Fruit fly (Drosophila melanogaster) whole organism, wandering third instar larva: ENCODE data around the gene Nepl18.

Experiments used
- CG9705 ChIP-seq: fragments of 200-800 bp; sonication (Bioruptor generic); optimal IDR thresholded peaks from 2 replicates; lab custom pipeline; 2018; ENCODE audit warnings: missing biosample characterization, mild to moderate bottlenecking, missing genetic modification characterization
- CrebA ChIP-seq: fragments of 200-800 bp; sonication (Bioruptor generic); optimal IDR thresholded peaks from 2 replicates; lab custom pipeline; 2016; ENCODE audit warnings: missing biosample characterization, mild to moderate bottlenecking, missing genetic modification characterization, borderline replicate concordance
- GATAd ChIP-seq: sonication (Bioruptor generic); optimal IDR thresholded peaks from 2 replicates; lab custom pipeline; 2016; ENCODE audit warnings: missing biosample characterization, missing genetic modification characterization
- HLH106 ChIP-seq: fragments of 200-800 bp; optimal IDR thresholded peaks from 3 replicates; lab custom pipeline; 2019; ENCODE audit warnings: missing biosample characterization, mild to moderate bottlenecking, missing genetic modification characterization, moderate library complexity
- Hnf4 ChIP-seq: fragments of 200-800 bp; sonication (Bioruptor generic); optimal IDR thresholded peaks from 2 replicates; lab custom pipeline; 2016; ENCODE audit warnings: missing biosample characterization, mild to moderate bottlenecking, missing genetic modification characterization
- Hr78 ChIP-seq: fragments of >200 bp; optimal IDR thresholded peaks from 2 replicates; lab custom pipeline; 2017; ENCODE audit warnings: missing biosample characterization, missing genetic modification characterization
- Hr83 ChIP-seq: fragments of 200-300 bp; sonication (Bioruptor generic); optimal IDR thresholded peaks from 2 replicates; lab custom pipeline; 2016; ENCODE audit warnings: missing biosample characterization, mild to moderate bottlenecking, missing genetic modification characterization, moderate library complexity; ENCODE audit not compliant: poor library complexity, severe bottlenecking
- Jra ChIP-seq: sonication (Bioruptor generic); optimal IDR thresholded peaks from 2 replicates; lab custom pipeline; 2016; ENCODE audit warnings: missing biosample characterization, missing genetic modification characterization
- Mio ChIP-seq: sonication (Bioruptor generic); optimal IDR thresholded peaks from 2 replicates; lab custom pipeline; 2016; ENCODE audit warnings: missing biosample characterization, missing genetic modification characterization
- Myc ChIP-seq: fragments of >200 bp; optimal IDR thresholded peaks from 2 replicates; lab custom pipeline; 2017
- N ChIP-seq: fragments of >200 bp; optimal IDR thresholded peaks from 2 replicates; lab custom pipeline; 2018; ENCODE audit warnings: missing biosample characterization, missing external identifiers, missing genetic modification characterization
- OdsH ChIP-seq: fragments of 200-800 bp; sonication (Bioruptor generic); optimal IDR thresholded peaks from 2 replicates; lab custom pipeline; 2016; ENCODE audit warnings: missing biosample characterization, mild to moderate bottlenecking, missing genetic modification characterization
- Rel ChIP-seq, 2 experiments: fragments of 200-800 bp; sonication (Bioruptor generic) in 1 of 2; optimal IDR thresholded peaks; 2 replicates in 1 of 2; 3 replicates in 1 of 2; lab custom pipeline; 2016 to 2019; ENCODE audit warnings: mild to moderate bottlenecking in 2 of 2, missing biosample characterization in 2 of 2, missing genetic modification characterization in 2 of 2, moderate library complexity in 1 of 2
- Sp1 ChIP-seq: fragments of 200-800 bp; sonication (Bioruptor generic); optimal IDR thresholded peaks from 3 replicates; lab custom pipeline; 2019; ENCODE audit warnings: missing biosample characterization, mild to moderate bottlenecking, missing genetic modification characterization, moderate library complexity
- Vsx2 ChIP-seq: fragments of 200-300, 225-300 bp; sonication (Bioruptor generic); optimal IDR thresholded peaks from 2 replicates; lab custom pipeline; 2018; ENCODE audit warnings: missing biosample characterization, missing genetic modification characterization; ENCODE audit not compliant: partially characterized antibody
- br ChIP-seq: fragments of 200-800 bp; sonication (Bioruptor generic); optimal IDR thresholded peaks from 2 replicates; lab custom pipeline; 2016; ENCODE audit warnings: missing biosample characterization, missing genetic modification characterization
- brk ChIP-seq: fragments of 200-800 bp; sonication (Bioruptor generic); optimal IDR thresholded peaks from 2 replicates; lab custom pipeline; 2016; ENCODE audit warnings: missing biosample characterization, mild to moderate bottlenecking, missing genetic modification characterization
- dl ChIP-seq, 2 experiments: fragments of 175-275, 200-275 bp in 1 of 2; fragments of 200-275 bp in 1 of 2; sonication (Bioruptor generic); optimal IDR thresholded peaks; lab custom pipeline; 2018; ENCODE audit warnings: mild to moderate bottlenecking in 2 of 2, missing biosample characterization in 2 of 2, missing genetic modification characterization in 2 of 2, moderate library complexity in 2 of 2; ENCODE audit not compliant: partially characterized antibody in 2 of 2, insufficient read depth in 1 of 2
- dmrt93B ChIP-seq: fragments of 200-800 bp; sonication (Bioruptor generic); optimal IDR thresholded peaks from 2 replicates; lab custom pipeline; 2018; ENCODE audit warnings: missing biosample characterization, mild to moderate bottlenecking, missing genetic modification characterization
- dsf ChIP-seq: sonication (Bioruptor generic); optimal IDR thresholded peaks from 2 replicates; lab custom pipeline; 2016; ENCODE audit warnings: missing biosample characterization, missing genetic modification characterization, borderline replicate concordance
- ey ChIP-seq: fragments of 200-800 bp; sonication (Bioruptor generic); optimal IDR thresholded peaks from 2 replicates; lab custom pipeline; 2016; ENCODE audit warnings: missing biosample characterization, missing genetic modification characterization
- foxo ChIP-seq, 2 experiments: fragments of 200-800 bp; sonication (Bioruptor generic); optimal IDR thresholded peaks; 2 replicates in 1 of 2; 3 replicates in 1 of 2; lab custom pipeline; 2016 to 2017; ENCODE audit warnings: missing biosample characterization in 2 of 2, missing genetic modification characterization in 2 of 2
- fru ChIP-seq: fragments of 200-800 bp; sonication (Bioruptor generic); optimal IDR thresholded peaks from 3 replicates; lab custom pipeline; 2016; ENCODE audit warnings: missing biosample characterization, mild to moderate bottlenecking, missing genetic modification characterization
- h ChIP-seq: fragments of 200-800 bp; sonication (Bioruptor generic); optimal IDR thresholded peaks from 3 replicates; lab custom pipeline; 2016; ENCODE audit warnings: missing biosample characterization, mild to moderate bottlenecking, missing genetic modification characterization
- jim ChIP-seq: fragments of 175-275, 200-325 bp; sonication (Bioruptor generic); optimal IDR thresholded peaks from 2 replicates; lab custom pipeline; 2016; ENCODE audit warnings: missing biosample characterization, mild to moderate bottlenecking, missing genetic modification characterization
- lola ChIP-seq: fragments of >200 bp; optimal IDR thresholded peaks from 2 replicates; lab custom pipeline; 2017; ENCODE audit warnings: missing biosample characterization, missing genetic modification characterization
- pan ChIP-seq: fragments of >200 bp; optimal IDR thresholded peaks from 2 replicates; lab custom pipeline; 2017
- rgr ChIP-seq: fragments of 200-800 bp; sonication (Bioruptor generic); optimal IDR thresholded peaks from 3 replicates; lab custom pipeline; 2016; ENCODE audit warnings: missing biosample characterization, mild to moderate bottlenecking, missing genetic modification characterization
- sage ChIP-seq: fragments of 200-800 bp; sonication (Bioruptor generic); optimal IDR thresholded peaks from 2 replicates; lab custom pipeline; 2016; ENCODE audit warnings: missing biosample characterization, mild to moderate bottlenecking, missing genetic modification characterization
- sv ChIP-seq: fragments of 200-800 bp; sonication (Bioruptor generic); optimal IDR thresholded peaks from 3 replicates; lab custom pipeline; 2016; ENCODE audit warnings: missing biosample characterization, missing genetic modification characterization
- tai ChIP-seq: sonication (Bioruptor generic); optimal IDR thresholded peaks from 2 replicates; lab custom pipeline; 2016; ENCODE audit warnings: missing biosample characterization, missing genetic modification characterization
- usp ChIP-seq: fragments of >200 bp; optimal IDR thresholded peaks from 2 replicates; lab custom pipeline; 2017; ENCODE audit warnings: missing biosample characterization, missing genetic modification characterization
- woc ChIP-seq: sonication (Bioruptor generic); optimal IDR thresholded peaks from 2 replicates; lab custom pipeline; 2016; ENCODE audit warnings: missing biosample characterization, mild to moderate bottlenecking, missing genetic modification characterization

Nepl18 gene

dm6 chr3R:28901468-28902163, 26.2 kb downstream of the Nepl18 start:
- TF ChIP-seq sage (GFP tag; lab: Kevin White, UChicago) (no peak), CrebA (no peak), GATAd (no peak), jim (GFP tag; lab: Kevin White, UChicago) (no peak), Jra (no peak), h (GFP tag; lab: Kevin White, UChicago) (no peak), Rel (GFP tag; optimal IDR thresholded peaks at IDR 0.05; lab: Kevin White, UChicago) (no peak), Rel (tag; optimal IDR thresholded peaks at IDR 0.05; lab: Kevin White, UChicago) (no peak), dl (GFP tag; optimal IDR thresholded peaks at IDR 0.05; lab: Kevin White, UChicago; ENCODE audit: insufficient read depth in 1 of 2, partially characterized antibody in 2 of 2) (no peak), CG9705 (GFP tag; lab: Kevin White, UChicago) (no peak), lola (GFP tag; lab: Kevin White, UChicago) (no peak), Mio (GFP tag; lab: Kevin White, UChicago) (no peak), Vsx2 (GFP tag; lab: Kevin White, UChicago) (no peak), Hr83 (GFP tag; lab: Kevin White, UChicago) (no peak), woc (GFP tag; lab: Kevin White, UChicago) (no peak), tai (no peak), dsf (GFP tag; lab: Kevin White, UChicago) (no peak), br (GFP tag; lab: Kevin White, UChicago) (no peak), OdsH (GFP tag; lab: Kevin White, UChicago) (no peak), brk (no peak)
- TF ChIP-seq, all 38 proteins: peak for 0

- TF ChIP-seq Rel (GFP tag; optimal IDR thresholded peaks at IDR 0.05; lab: Kevin White, UChicago) (no peak), Rel (tag; optimal IDR thresholded peaks at IDR 0.05; lab: Kevin White, UChicago) (peak; percentile 21), lola (GFP tag; lab: Kevin White, UChicago) (no peak), dmrt93B (GFP tag; lab: Kevin White, UChicago) (no peak)
Observed at dm6 chr3R:28903392-28903791, 28.0 kb downstream of the Nepl18 start.

- TF ChIP-seq tai, result no peak
- TF ChIP-seq Mio (GFP tag; lab: Kevin White, UChicago), result no peak
- no peak for TF ChIP-seq ey
- no peak for TF ChIP-seq Hnf4
- no peak for TF ChIP-seq rgr (GFP tag; lab: Kevin White, UChicago)
- TF ChIP-seq Hr78 (GFP tag; lab: Kevin White, UChicago), result no peak
- no peak for TF ChIP-seq lola (GFP tag; lab: Kevin White, UChicago)
- no peak for TF ChIP-seq Sp1 (GFP tag; lab: Kevin White, UChicago)
- no peak for TF ChIP-seq woc (GFP tag; lab: Kevin White, UChicago)
- no peak for TF ChIP-seq Vsx2 (GFP tag; lab: Kevin White, UChicago)
Observed at dm6 chr3R:28904174-28904573, 28.8 kb downstream of the Nepl18 start.

dm6 chr3R:28904816-28905435, 29.5 kb downstream of the Nepl18 start:
- no peak for TF ChIP-seq pan (lab: Kevin White, UChicago)
- no peak for TF ChIP-seq dsf (GFP tag; lab: Kevin White, UChicago)
- TF ChIP-seq lola (GFP tag; lab: Kevin White, UChicago), result no peak
- TF ChIP-seq h (GFP tag; lab: Kevin White, UChicago), result peak; percentile 45
- no peak for TF ChIP-seq Myc
- no peak for TF ChIP-seq usp (GFP tag; lab: Kevin White, UChicago)
- TF ChIP-seq HLH106 (tag; lab: Kevin White, UChicago), result peak; percentile 54
- TF ChIP-seq Rel (GFP tag; optimal IDR thresholded peaks at IDR 0.05; lab: Kevin White, UChicago), result no peak
- TF ChIP-seq Rel (tag; optimal IDR thresholded peaks at IDR 0.05; lab: Kevin White, UChicago), result no peak
- TF ChIP-seq ey, result peak; percentile 50
- TF ChIP-seq fru, result peak; percentile 4
- no peak for TF ChIP-seq CG9705 (GFP tag; lab: Kevin White, UChicago)
- TF ChIP-seq br (GFP tag; lab: Kevin White, UChicago), result peak; percentile 31
- TF ChIP-seq rgr (GFP tag; lab: Kevin White, UChicago), result peak; percentile 65
- peak; percentile 20 for TF ChIP-seq dmrt93B (GFP tag; lab: Kevin White, UChicago)
- no peak for TF ChIP-seq N (GFP tag; lab: Kevin White, UChicago)
- TF ChIP-seq foxo (GFP tag; optimal IDR thresholded peaks at IDR 0.05; lab: Kevin White, UChicago), result peak in 1 of 2 experiments; percentile 56
- TF ChIP-seq sv, result peak; percentile 53
